Worm (Caenorhabditis elegans) whole organism, mixed stage, embryonic: ENCODE measurements around the gene F26D11.1.

Experiments
- M03D4.4 ChIP-seq: sonication (generic microtip); optimal IDR thresholded peaks from 2 replicates; lab custom pipeline; 2017; ENCODE audit warnings: mild to moderate bottlenecking, missing genetic modification characterization, missing compliant biosample characterization
- blmp-1 ChIP-seq: fragments of 150-350 bp; optimal IDR thresholded peaks from 2 replicates; lab custom pipeline; 2014; ENCODE audit warnings: missing biosample characterization, missing genetic modification characterization
- elt-3 ChIP-seq: fragments of 150-350 bp; optimal IDR thresholded peaks from 2 replicates; lab custom pipeline; 2014; ENCODE audit warnings: missing biosample characterization, missing genetic modification characterization
- flh-1 ChIP-seq: fragments of 200-800 bp; sonication (Bioruptor generic); optimal IDR thresholded peaks from 2 replicates; lab custom pipeline; 2018; ENCODE audit warnings: mild to moderate bottlenecking, missing genetic modification characterization, moderate library complexity, missing compliant biosample characterization
- lin-13 ChIP-seq: fragments of 150-350 bp; optimal IDR thresholded peaks from 2 replicates; lab custom pipeline; 2014; ENCODE audit warnings: missing biosample characterization, missing genetic modification characterization
- lin-32 ChIP-seq: fragments of 200-800 bp; sonication (Bioruptor generic); optimal IDR thresholded peaks from 2 replicates; lab custom pipeline; 2018; ENCODE audit warnings: mild to moderate bottlenecking, missing genetic modification characterization, missing compliant biosample characterization
- lsy-2 ChIP-seq: fragments of 150-350 bp; optimal IDR thresholded peaks from 2 replicates; lab custom pipeline; 2014; ENCODE audit warnings: missing biosample characterization, missing genetic modification characterization
- mab-5 ChIP-seq: fragments of 150-350 bp; optimal IDR thresholded peaks from 2 replicates; lab custom pipeline; 2014; ENCODE audit warnings: missing biosample characterization, missing genetic modification characterization
- nhr-237 ChIP-seq: fragments of 150-350 bp; optimal IDR thresholded peaks from 2 replicates; lab custom pipeline; 2014; ENCODE audit warnings: missing biosample characterization, missing genetic modification characterization
- nhr-28 ChIP-seq: fragments of 150-350 bp; optimal IDR thresholded peaks from 2 replicates; lab custom pipeline; 2014; ENCODE audit warnings: missing biosample characterization, missing genetic modification characterization
- nhr-76 ChIP-seq: sonication (generic microtip); optimal IDR thresholded peaks from 2 replicates; lab custom pipeline; 2017; ENCODE audit warnings: missing biosample characterization, missing genetic modification characterization
- unc-39 ChIP-seq: fragments of 150-350 bp; optimal IDR thresholded peaks from 2 replicates; lab custom pipeline; 2014; ENCODE audit warnings: missing biosample characterization, missing genetic modification characterization
- ztf-11 ChIP-seq: fragments of 150-350 bp; optimal IDR thresholded peaks from 2 replicates; lab custom pipeline; 2014; ENCODE audit warnings: missing biosample characterization, missing genetic modification characterization

DNA sequence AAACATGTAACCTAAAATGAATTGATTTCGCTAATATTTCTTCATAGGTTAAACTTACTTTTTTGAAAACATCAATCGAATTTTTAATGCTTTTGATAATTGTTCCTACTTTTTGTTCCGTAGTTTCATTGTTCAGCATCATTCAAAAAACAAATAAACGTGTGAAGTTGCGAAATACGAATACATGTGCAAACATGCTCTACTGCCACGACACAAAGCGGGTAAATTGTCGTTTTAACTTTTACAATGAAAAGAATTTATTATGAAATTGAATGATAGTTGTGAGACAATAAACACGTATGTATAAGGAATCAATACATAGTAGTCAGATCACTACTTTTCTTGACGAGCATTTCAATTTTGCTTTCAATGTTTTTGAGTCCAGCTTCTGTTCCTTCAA is 26.2 kb upstream of the F26D11.1 start, which contains the start of gene F26D11.12:
- no peak for TF ChIP-seq lin-32 (GFP tag; lab: Kevin White, UChicago)
- TF ChIP-seq lsy-2 (tag; lab: Kevin White, UChicago): no peak
- TF ChIP-seq flh-1 (GFP tag; lab: Kevin White, UChicago): no peak
- no peak for TF ChIP-seq blmp-1 (tag; lab: Kevin White, UChicago)
- no peak for TF ChIP-seq nhr-28 (tag; lab: Kevin White, UChicago)
- TF ChIP-seq elt-3 (tag; lab: Kevin White, UChicago): no peak
- TF ChIP-seq lin-13 (tag; lab: Kevin White, UChicago): no peak
- no peak for TF ChIP-seq nhr-237
- no peak for TF ChIP-seq nhr-76 (tag; lab: Kevin White, UChicago)
- TF ChIP-seq mab-5 (tag; lab: Kevin White, UChicago): no peak
- no peak for TF ChIP-seq ztf-11
- no peak for TF ChIP-seq unc-39 (tag; lab: Kevin White, UChicago)
- no peak for TF ChIP-seq M03D4.4 (tag; lab: Kevin White, UChicago)
